Fruit fly (Drosophila melanogaster) whole organism, embryonic: ENCODE results near the gene zfh2.

Source experiments
- ATbp ChIP-seq: fragments of 200-800 bp; sonication (Bioruptor generic); optimal IDR thresholded peaks from 2 replicates; lab custom pipeline; 2017; ENCODE audit warnings: missing biosample characterization, mild to moderate bottlenecking, missing genetic modification characterization, missing genetic modification reagents
- Aef1 ChIP-seq: fragments of 200-800 bp; sonication (Bioruptor generic); IDR thresholded peaks from 3 replicates; pipeline ENCODE4 v1.3.6; 2022; ENCODE audit warnings: missing biosample characterization, missing genetic modification characterization
- Atf3 ChIP-seq: fragments of 200-800 bp; sonication (Bioruptor generic); optimal IDR thresholded peaks from 3 replicates; lab custom pipeline; 2016; ENCODE audit warnings: missing biosample characterization, missing genetic modification characterization
- BEAF-32 ChIP-seq: fragments of 200-800 bp; sonication (Bioruptor generic); optimal IDR thresholded peaks from 3 replicates; lab custom pipeline; 2017; ENCODE audit warnings: missing biosample characterization, missing genetic modification characterization, mild to moderate bottlenecking, moderate library complexity, missing genetic modification reagents
- BtbVII ChIP-seq: fragments of 200-800 bp; sonication (Bioruptor generic); optimal IDR thresholded peaks from 3 replicates; lab custom pipeline; 2017; ENCODE audit warnings: missing biosample characterization, mild to moderate bottlenecking, missing genetic modification characterization
- CG10366 ChIP-seq: fragments of 200-800 bp; sonication (Bioruptor generic); IDR thresholded peaks from 2 replicates; pipeline ENCODE4 v1.3.6; 2022; ENCODE audit warnings: missing biosample characterization, missing genetic modification characterization
- CG10979 ChIP-seq: fragments of 200-800 bp; sonication (Bioruptor generic); optimal IDR thresholded peaks from 2 replicates; lab custom pipeline; 2018; ENCODE audit warnings: missing biosample characterization, mild to moderate bottlenecking, missing genetic modification characterization, moderate library complexity
- CG11695 ChIP-seq: fragments of 200-800 bp; sonication (Bioruptor generic); IDR thresholded peaks from 3 replicates; pipeline ENCODE4 v1.3.6; 2022; ENCODE audit warnings: missing biosample characterization, missing genetic modification characterization
- CG12299 ChIP-seq: fragments of 200-800 bp; sonication (Bioruptor generic); optimal IDR thresholded peaks from 2 replicates; lab custom pipeline; 2018; ENCODE audit warnings: missing biosample characterization, mild to moderate bottlenecking, missing genetic modification characterization
- CG13296 ChIP-seq: fragments of 200-800 bp; sonication (Bioruptor generic); optimal IDR thresholded peaks from 3 replicates; lab custom pipeline; 2018; ENCODE audit warnings: missing biosample characterization, mild to moderate bottlenecking, missing genetic modification characterization
- CG15073 ChIP-seq: fragments of 200-800 bp; sonication (Bioruptor generic); optimal IDR thresholded peaks from 2 replicates; lab custom pipeline; 2016; ENCODE audit warnings: missing biosample characterization, missing genetic modification characterization
- CG15514 ChIP-seq: fragments of 200-800 bp; sonication (Bioruptor generic); optimal IDR thresholded peaks from 3 replicates; lab custom pipeline; 2017; ENCODE audit warnings: missing biosample characterization, missing genetic modification characterization, mild to moderate bottlenecking, moderate library complexity, missing genetic modification reagents
- CG17361 ChIP-seq: fragments of 200-800 bp; sonication (Bioruptor generic); IDR thresholded peaks from 3 replicates; pipeline ENCODE4 v1.3.6; 2022; ENCODE audit warnings: missing biosample characterization, missing genetic modification characterization
- CG18476 ChIP-seq: fragments of 200-800 bp; sonication (Bioruptor generic); optimal IDR thresholded peaks from 2 replicates; lab custom pipeline; 2016; ENCODE audit warnings: missing biosample characterization, mild to moderate bottlenecking, missing genetic modification characterization
- CG2875 ChIP-seq: fragments of 200-800 bp; sonication (Bioruptor generic); optimal IDR thresholded peaks from 2 replicates; lab custom pipeline; 2017; ENCODE audit warnings: missing biosample characterization, mild to moderate bottlenecking, missing genetic modification characterization, missing genetic modification reagents
- CG2889 ChIP-seq: fragments of 200-800 bp; sonication (Bioruptor generic); IDR thresholded peaks from 3 replicates; pipeline ENCODE4 v1.3.6; 2022; ENCODE audit warnings: missing biosample characterization, missing genetic modification characterization
- CG33213 ChIP-seq: fragments of 200-800 bp; sonication (Bioruptor generic); optimal IDR thresholded peaks from 3 replicates; lab custom pipeline; 2016; ENCODE audit warnings: missing biosample characterization, missing genetic modification characterization
- CG33557 ChIP-seq: fragments of 200-800 bp; sonication (Bioruptor generic); optimal IDR thresholded peaks from 2 replicates; lab custom pipeline; 2019; ENCODE audit warnings: missing biosample characterization, mild to moderate bottlenecking, missing genetic modification characterization, moderate library complexity
- CG34422 ChIP-seq: fragments of 200-800 bp; sonication (Bioruptor generic); IDR thresholded peaks from 3 replicates; pipeline ENCODE4 v1.3.6; 2022; ENCODE audit warnings: missing biosample characterization, missing genetic modification characterization
- CG4854 ChIP-seq: fragments of 200-800 bp; sonication (Bioruptor generic); optimal IDR thresholded peaks from 2 replicates; lab custom pipeline; 2016; ENCODE audit warnings: missing biosample characterization, missing genetic modification characterization, inconsistent platforms
- CG6683 ChIP-seq: fragments of 200-800 bp; sonication (Bioruptor generic); optimal IDR thresholded peaks from 2 replicates; lab custom pipeline; 2017; ENCODE audit warnings: missing biosample characterization, mild to moderate bottlenecking, missing genetic modification characterization, missing genetic modification reagents
- CG6854 ChIP-seq: fragments of 200-800 bp; sonication (Bioruptor generic); optimal IDR thresholded peaks from 3 replicates; lab custom pipeline; 2017; ENCODE audit warnings: missing biosample characterization, mild to moderate bottlenecking, missing genetic modification characterization
- CG9817 ChIP-seq: fragments of 200-800 bp; sonication (Bioruptor generic); optimal IDR thresholded peaks from 2 replicates; lab custom pipeline; 2018; ENCODE audit warnings: missing biosample characterization, mild to moderate bottlenecking, missing genetic modification characterization, moderate library complexity
- CHES-1-like ChIP-seq: fragments of 200-800 bp; sonication (Bioruptor generic); optimal IDR thresholded peaks from 2 replicates; lab custom pipeline; 2016; ENCODE audit warnings: missing biosample characterization, missing genetic modification characterization
- Dp ChIP-seq: fragments of 200-800 bp; sonication (Bioruptor generic); optimal IDR thresholded peaks from 2 replicates; lab custom pipeline; 2018; ENCODE audit warnings: missing biosample characterization, mild to moderate bottlenecking, missing genetic modification characterization, moderate library complexity
- Eip74EF ChIP-seq, 2 experiments: fragments of 200-800 bp in 1 of 2; fragments of >200 bp in 1 of 2; sonication (Bioruptor generic) in 1 of 2; optimal IDR thresholded peaks; 2 replicates each; lab custom pipeline; 2017 to 2019; ENCODE audit warnings: missing biosample characterization in 2 of 2, missing genetic modification characterization in 2 of 2, mild to moderate bottlenecking in 1 of 2, moderate library complexity in 1 of 2
- Elba2 ChIP-seq: fragments of 200-800 bp; sonication (Bioruptor generic); optimal IDR thresholded peaks from 3 replicates; lab custom pipeline; 2016; ENCODE audit warnings: missing biosample characterization, missing genetic modification characterization
- HHEX ChIP-seq: fragments of 200-800 bp; sonication (Bioruptor generic); optimal IDR thresholded peaks from 3 replicates; lab custom pipeline; 2017; ENCODE audit warnings: missing biosample characterization, mild to moderate bottlenecking, missing genetic modification characterization, missing genetic modification reagents
- Meics ChIP-seq: fragments of 200-800 bp; sonication (Bioruptor generic); optimal IDR thresholded peaks from 2 replicates; lab custom pipeline; 2017; ENCODE audit warnings: missing biosample characterization, mild to moderate bottlenecking, missing genetic modification characterization
- Nf-YB ChIP-seq: fragments of 200-800 bp; sonication (Bioruptor generic); optimal IDR thresholded peaks from 3 replicates; lab custom pipeline; 2019; ENCODE audit warnings: missing biosample characterization, mild to moderate bottlenecking, missing genetic modification characterization, moderate library complexity
- PHDP ChIP-seq: fragments of 200-800 bp; sonication (Bioruptor generic); optimal IDR thresholded peaks from 3 replicates; lab custom pipeline; 2018; ENCODE audit warnings: missing biosample characterization, mild to moderate bottlenecking, missing genetic modification characterization, moderate library complexity
- Rx ChIP-seq: fragments of 200-800 bp; sonication (Bioruptor generic); IDR thresholded peaks from 2 replicates; pipeline ENCODE4 v1.3.6; 2022; ENCODE audit warnings: missing biosample characterization, missing genetic modification characterization
- Six4 ChIP-seq: fragments of 200-800 bp; sonication (Bioruptor generic); optimal IDR thresholded peaks from 2 replicates; lab custom pipeline; 2016; ENCODE audit warnings: missing biosample characterization, missing genetic modification characterization
- btn ChIP-seq: fragments of 200-800 bp; sonication (Bioruptor generic); optimal IDR thresholded peaks from 2 replicates; lab custom pipeline; 2016; ENCODE audit warnings: missing biosample characterization, missing genetic modification characterization
- cg ChIP-seq: fragments of 200-800 bp; sonication (Bioruptor generic); optimal IDR thresholded peaks from 3 replicates; lab custom pipeline; 2019; ENCODE audit warnings: missing biosample characterization, mild to moderate bottlenecking, missing genetic modification characterization, moderate library complexity
- chif ChIP-seq, 2 experiments: fragments of 200-800 bp; sonication (Bioruptor generic); optimal IDR thresholded peaks; 3 replicates each; lab custom pipeline; 2016; ENCODE audit warnings: missing biosample characterization in 2 of 2, missing genetic modification characterization in 2 of 2
- danr ChIP-seq: fragments of 200-800 bp; sonication (Bioruptor generic); IDR thresholded peaks from 2 replicates; pipeline ENCODE4 v1.3.6; 2022; ENCODE audit warnings: missing biosample characterization, missing genetic modification characterization
- dati ChIP-seq: fragments of 200-800 bp; sonication (Bioruptor generic); IDR thresholded peaks from 2 replicates; pipeline ENCODE4 v1.3.6; 2022; ENCODE audit warnings: missing biosample characterization, missing genetic modification characterization
- dmrt99B ChIP-seq: fragments of 200-800 bp; sonication (Bioruptor generic); optimal IDR thresholded peaks from 2 replicates; lab custom pipeline; 2018; ENCODE audit warnings: missing biosample characterization, mild to moderate bottlenecking, missing genetic modification characterization, moderate library complexity
- dpn ChIP-seq, 2 experiments: fragments of 200-800 bp; sonication (Bioruptor generic); optimal IDR thresholded peaks; 3 replicates each; lab custom pipeline; 2016; ENCODE audit warnings: missing biosample characterization in 2 of 2, missing genetic modification characterization in 2 of 2
- eyg ChIP-seq: fragments of 200-800 bp; sonication (Bioruptor generic); optimal IDR thresholded peaks from 3 replicates; lab custom pipeline; 2016; ENCODE audit warnings: missing biosample characterization, missing genetic modification characterization
- gsb-n ChIP-seq: fragments of 200-800 bp; sonication (Bioruptor generic); optimal IDR thresholded peaks from 3 replicates; lab custom pipeline; 2018; ENCODE audit warnings: missing biosample characterization, mild to moderate bottlenecking, missing genetic modification characterization
- oc ChIP-seq: fragments of 200-800 bp; sonication (Bioruptor generic); optimal IDR thresholded peaks from 2 replicates; lab custom pipeline; 2018; ENCODE audit warnings: missing biosample characterization, mild to moderate bottlenecking, missing genetic modification characterization, moderate library complexity
- odd ChIP-seq: fragments of 200-800 bp; sonication (Bioruptor generic); optimal IDR thresholded peaks from 2 replicates; lab custom pipeline; 2017; ENCODE audit warnings: missing biosample characterization, mild to moderate bottlenecking, missing genetic modification characterization
- org-1 ChIP-seq: fragments of 200-800 bp; sonication (Bioruptor generic); optimal IDR thresholded peaks from 2 replicates; lab custom pipeline; 2017; ENCODE audit warnings: missing biosample characterization, missing genetic modification characterization
- slp2 ChIP-seq: fragments of 200-800 bp; sonication (Bioruptor generic); optimal IDR thresholded peaks from 2 replicates; lab custom pipeline; 2016; ENCODE audit warnings: missing biosample characterization, missing genetic modification characterization
- stwl ChIP-seq: fragments of 200-800 bp; sonication (Bioruptor generic); optimal IDR thresholded peaks from 3 replicates; lab custom pipeline; 2018; ENCODE audit warnings: missing biosample characterization, mild to moderate bottlenecking, missing genetic modification characterization, moderate library complexity
- trem ChIP-seq: fragments of 200-800 bp; optimal IDR thresholded peaks from 3 replicates; lab custom pipeline; 2019; ENCODE audit warnings: missing biosample characterization, mild to moderate bottlenecking, missing genetic modification characterization, moderate library complexity
- yki ChIP-seq: fragments of >200 bp; optimal IDR thresholded peaks from 3 replicates; lab custom pipeline; 2018
- zen2 ChIP-seq: fragments of 200-800 bp; sonication (Bioruptor generic); IDR thresholded peaks from 3 replicates; pipeline ENCODE4 v1.3.6; 2022; ENCODE audit warnings: missing biosample characterization, missing genetic modification characterization; ENCODE audit not compliant: partially characterized antibody

Gene zfh2

DNA sequence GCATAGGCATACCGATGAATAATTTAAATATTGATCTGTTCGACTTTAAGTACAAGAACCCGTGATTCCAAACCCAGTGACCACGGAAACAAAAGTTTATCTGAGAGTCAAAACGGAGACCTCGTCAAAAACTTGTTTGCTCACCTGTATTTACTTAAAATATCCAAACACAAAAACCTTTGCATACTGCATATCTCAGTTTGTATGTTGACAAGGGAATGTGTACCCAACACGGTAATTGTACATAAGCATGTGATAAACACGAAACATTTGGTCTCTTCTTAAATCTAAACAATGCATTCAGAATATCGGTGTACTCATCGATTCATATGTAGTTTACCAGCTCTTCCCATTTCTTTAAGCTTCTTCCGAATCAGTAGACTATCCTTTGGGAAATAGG, 3.9 kb upstream of the zfh2 start (continued):
- TF ChIP-seq cg (GFP tag; lab: Kevin White, UChicago) (no peak), slp2 (GFP tag; lab: Kevin White, UChicago) (peak; percentile 78), zen2 (GFP tag; lab: Robert Waterston, UW) (no peak), Eip74EF (GFP tag; optimal IDR thresholded peaks at IDR 0.05; lab: Kevin White, UChicago) (peak in 1 of 2 experiments; percentile 90), Elba2 (GFP tag; lab: Kevin White, UChicago) (no peak), Atf3 (peak; percentile 88), chif (GFP tag; optimal IDR thresholded peaks at IDR 0.05; lab: Kevin White, UChicago) (peak; percentile 91 to 94), HHEX (GFP tag; lab: Kevin White, UChicago) (peak; percentile 96), CG2889 (GFP tag; lab: Robert Waterston, UW) (no peak), danr (GFP tag; lab: Robert Waterston, UW) (peak; percentile 70; the same call in 1 of the 2 replicates), CG11695 (peak; percentile 89), yki (no peak), CG12299 (peak; percentile 95), CHES-1-like (GFP tag; lab: Kevin White, UChicago) (peak; percentile 89), CG15073 (no peak), Dp (GFP tag; lab: Kevin White, UChicago) (peak; percentile 7), BEAF-32 (GFP tag; lab: Kevin White, UChicago) (peak; percentile 5), dmrt99B (tag; lab: Kevin White, UChicago) (peak; percentile 85), eyg (peak; percentile 90), Six4 (GFP tag; lab: Kevin White, UChicago) (peak; percentile 87), CG34422 (no peak; the same call in 2 of the 3 replicates), CG4854 (GFP tag; lab: Kevin White, UChicago) (peak; percentile 94), trem (tag; lab: Kevin White, UChicago) (peak; percentile 87), CG13296 (GFP tag; lab: Kevin White, UChicago) (peak; percentile 91), Nf-YB (GFP tag; lab: Kevin White, UChicago) (peak; percentile 86), CG15514 (GFP tag; lab: Kevin White, UChicago) (peak; percentile 89), stwl (tag; lab: Kevin White, UChicago) (peak; percentile 81), CG2875 (GFP tag; lab: Kevin White, UChicago) (peak; percentile 97), ATbp (GFP tag; lab: Kevin White, UChicago) (peak; percentile 99), Rx (GFP tag; lab: Robert Waterston, UW) (no peak), CG10366 (GFP tag; lab: Robert Waterston, UW) (peak; percentile 58; the same call in 1 of the 2 replicates), dati (peak; percentile 67), odd (GFP tag; lab: Kevin White, UChicago) (peak; percentile 97), CG10979 (tag; lab: Kevin White, UChicago) (peak; percentile 81), CG17361 (GFP tag; lab: Robert Waterston, UW) (peak; percentile 78; the same call in 2 of the 3 replicates), oc (tag; lab: Kevin White, UChicago) (peak; percentile 87), CG6683 (GFP tag; lab: Kevin White, UChicago) (peak; percentile 86), BtbVII (GFP tag; lab: Kevin White, UChicago) (peak; percentile 95), btn (GFP tag; lab: Kevin White, UChicago) (peak; percentile 94), CG9817 (tag; lab: Kevin White, UChicago) (peak; percentile 76), Aef1 (no peak), CG33213 (GFP tag; lab: Kevin White, UChicago) (peak; percentile 97), PHDP (tag; lab: Kevin White, UChicago) (peak; percentile 92), CG6854 (GFP tag; lab: Kevin White, UChicago) (peak; percentile 94), org-1 (peak; percentile 94), CG33557 (GFP tag; lab: Kevin White, UChicago) (peak; percentile 99), Meics (peak; percentile 87), dpn (GFP tag; optimal IDR thresholded peaks at IDR 0.05; lab: Kevin White, UChicago) (peak; percentile 68 to 90), gsb-n (tag; lab: Kevin White, UChicago) (peak; percentile 97), CG18476 (peak; percentile 85)
